Worm (Caenorhabditis elegans): ENCODE results near the gene srsx-18.

- TF ChIP-seq him-1 (tag; optimal IDR thresholded peaks at IDR 0.05) (no peak), W03F9.2 (tag; optimal IDR thresholded peaks at IDR 0.05) (no peak), dao-5 (tag; optimal IDR thresholded peaks at IDR 0.05) (no peak)
Observed at ce11 chrV:5936691-5937090, 14.4 kb downstream of the srsx-18 start, which contains the start of the genes M03F8.5 and M03F8.7.

Measured in whole organism, L4/young adult.